Worm (Caenorhabditis elegans) whole organism, late embryonic: ENCODE results near the gene T24B8.7.

ENCODE experiments used
- C08G9.2 ChIP-seq: sonication (generic microtip); optimal IDR thresholded peaks from 2 replicates; lab custom pipeline; 2016; ENCODE audit warnings: mild to moderate bottlenecking, missing genetic modification characterization, moderate library complexity, missing compliant biosample characterization
- F13H6.1 ChIP-seq: sonication (generic microtip); optimal IDR thresholded peaks from 2 replicates; lab custom pipeline; 2016; ENCODE audit warnings: missing genetic modification characterization, missing compliant biosample characterization
- K02D7.2 ChIP-seq: sonication (generic microtip); optimal IDR thresholded peaks from 2 replicates; lab custom pipeline; 2017; ENCODE audit warnings: mild to moderate bottlenecking, missing genetic modification characterization, missing compliant biosample characterization
- K09A11.1 ChIP-seq: sonication (generic microtip); optimal IDR thresholded peaks from 2 replicates; lab custom pipeline; 2017; ENCODE audit warnings: antibody characterized with exemption, mild to moderate bottlenecking, missing genetic modification characterization, missing compliant biosample characterization; ENCODE audit not compliant: insufficient read depth
- Y22D7AL.16 ChIP-seq: sonication (generic microtip); optimal IDR thresholded peaks from 2 replicates; lab custom pipeline; 2016; ENCODE audit warnings: missing genetic modification characterization, missing compliant biosample characterization
- ama-1 ChIP-seq: fragments of 150-350 bp; optimal IDR thresholded peaks from 2 replicates; lab custom pipeline; 2014
- ceh-14 ChIP-seq: sonication (generic microtip); optimal IDR thresholded peaks from 2 replicates; lab custom pipeline; 2016; ENCODE audit warnings: missing genotype, missing genetic modification characterization, missing compliant biosample characterization
- ceh-18 ChIP-seq: sonication (generic microtip); optimal IDR thresholded peaks from 2 replicates; lab custom pipeline; 2016; ENCODE audit warnings: missing genetic modification characterization, missing compliant biosample characterization
- ceh-2 ChIP-seq: sonication (generic microtip); optimal IDR thresholded peaks from 2 replicates; lab custom pipeline; 2016; ENCODE audit warnings: missing genotype, missing genetic modification characterization, missing compliant biosample characterization
- ceh-22 ChIP-seq: sonication (generic microtip); optimal IDR thresholded peaks from 2 replicates; lab custom pipeline; 2017; ENCODE audit warnings: missing biosample characterization, missing genetic modification characterization
- ceh-30 ChIP-seq: fragments of 150-350 bp; optimal IDR thresholded peaks from 2 replicates; lab custom pipeline; 2014; ENCODE audit warnings: missing biosample characterization, missing genetic modification characterization
- ceh-31 ChIP-seq: sonication (generic microtip); optimal IDR thresholded peaks from 2 replicates; lab custom pipeline; 2016; ENCODE audit warnings: missing genetic modification characterization, missing compliant biosample characterization
- ceh-34 ChIP-seq: sonication (generic microtip); optimal IDR thresholded peaks from 2 replicates; lab custom pipeline; 2016; ENCODE audit warnings: mild to moderate bottlenecking, missing genetic modification characterization, missing compliant biosample characterization
- ceh-45 ChIP-seq: fragments of 200-800 bp; sonication (Bioruptor generic); IDR thresholded peaks from 2 replicates; pipeline ENCODE4 v1.3.6; 2022; ENCODE audit warnings: missing genetic modification reagents, missing genetic modification characterization, missing compliant biosample characterization
- ceh-48 ChIP-seq: sonication (generic microtip); optimal IDR thresholded peaks from 2 replicates; lab custom pipeline; 2016; ENCODE audit warnings: missing genetic modification characterization, inconsistent platforms, missing compliant biosample characterization
- ceh-6 ChIP-seq: fragments of 200-800 bp; sonication (Bioruptor generic); optimal IDR thresholded peaks from 2 replicates; lab custom pipeline; 2018; ENCODE audit warnings: mild to moderate bottlenecking, missing genetic modification characterization, missing compliant biosample characterization
- ceh-9 ChIP-seq: sonication (generic microtip); optimal IDR thresholded peaks from 2 replicates; lab custom pipeline; 2016; ENCODE audit warnings: mild to moderate bottlenecking, missing genetic modification characterization, inconsistent platforms, missing compliant biosample characterization
- che-1 ChIP-seq: sonication (generic microtip); optimal IDR thresholded peaks from 2 replicates; lab custom pipeline; 2016; ENCODE audit warnings: mild to moderate bottlenecking, missing genetic modification characterization, missing compliant biosample characterization
- ets-4 ChIP-seq: sonication (generic microtip); optimal IDR thresholded peaks from 2 replicates; lab custom pipeline; 2016; ENCODE audit warnings: missing genetic modification characterization, missing compliant biosample characterization
- eyg-1 ChIP-seq: sonication (generic microtip); optimal IDR thresholded peaks from 2 replicates; lab custom pipeline; 2016; ENCODE audit warnings: missing genotype, missing genetic modification characterization, missing compliant biosample characterization
- fkh-10 ChIP-seq: fragments of 150-350 bp; optimal IDR thresholded peaks from 2 replicates; lab custom pipeline; 2014; ENCODE audit warnings: missing biosample characterization, missing genetic modification reagents, missing genetic modification characterization
- gmeb-2 ChIP-seq: sonication (generic microtip); optimal IDR thresholded peaks from 2 replicates; lab custom pipeline; 2016; ENCODE audit warnings: missing genetic modification characterization, inconsistent platforms, missing compliant biosample characterization
- hlh-13 ChIP-seq: fragments of 200-800 bp; sonication (Bioruptor generic); optimal IDR thresholded peaks from 2 replicates; lab custom pipeline; 2018; ENCODE audit warnings: mild to moderate bottlenecking, missing genetic modification characterization, missing compliant biosample characterization
- hlh-15 ChIP-seq: sonication (generic microtip); optimal IDR thresholded peaks from 2 replicates; lab custom pipeline; 2016; ENCODE audit warnings: missing genetic modification characterization, missing compliant biosample characterization
- hlh-30 ChIP-seq: sonication (generic microtip); optimal IDR thresholded peaks from 2 replicates; lab custom pipeline; 2017; ENCODE audit warnings: antibody characterized with exemption, missing genetic modification characterization, missing compliant biosample characterization; ENCODE audit not compliant: insufficient read depth
- hlh-6 ChIP-seq: sonication (generic microtip); optimal IDR thresholded peaks from 2 replicates; lab custom pipeline; 2016; ENCODE audit warnings: missing genotype, missing genetic modification characterization, missing compliant biosample characterization
- hlh-8 ChIP-seq: sonication (generic microtip); optimal IDR thresholded peaks from 2 replicates; lab custom pipeline; 2016; ENCODE audit warnings: missing genotype, missing genetic modification characterization, missing compliant biosample characterization
- lin-11 ChIP-seq: fragments of 200-800 bp; sonication (Bioruptor generic); optimal IDR thresholded peaks from 2 replicates; lab custom pipeline; 2018; ENCODE audit warnings: mild to moderate bottlenecking, missing genetic modification characterization, missing compliant biosample characterization
- nfya-1 ChIP-seq: sonication (generic microtip); optimal IDR thresholded peaks from 2 replicates; lab custom pipeline; 2017; ENCODE audit warnings: missing genetic modification characterization, mild to moderate bottlenecking, missing compliant biosample characterization, antibody characterized with exemption, moderate library complexity
- nhr-11 ChIP-seq: fragments of 150-350 bp; optimal IDR thresholded peaks from 2 replicates; lab custom pipeline; 2014; ENCODE audit warnings: missing biosample characterization, missing genetic modification characterization
- pag-3 ChIP-seq: sonication (generic microtip); optimal IDR thresholded peaks from 2 replicates; lab custom pipeline; 2016; ENCODE audit warnings: missing compliant biosample characterization, missing genetic modification characterization, borderline replicate concordance
- pat-9 ChIP-seq: fragments of 200-800 bp; sonication (Bioruptor generic); optimal IDR thresholded peaks from 2 replicates; lab custom pipeline; 2018; ENCODE audit warnings: mild to moderate bottlenecking, missing genetic modification characterization, moderate library complexity, missing compliant biosample characterization
- pax-1 ChIP-seq: fragments of 150-350 bp; optimal IDR thresholded peaks from 2 replicates; lab custom pipeline; 2014; ENCODE audit warnings: missing biosample characterization, missing genetic modification characterization
- pha-2 ChIP-seq: sonication (generic microtip); optimal IDR thresholded peaks from 2 replicates; lab custom pipeline; 2017; ENCODE audit warnings: mild to moderate bottlenecking, missing genetic modification characterization, missing compliant biosample characterization
- pha-4 ChIP-seq: fragments of 150-350 bp; optimal IDR thresholded peaks from 2 replicates; lab custom pipeline; 2018; ENCODE audit warnings: missing biosample characterization, missing genetic modification reagents, missing genetic modification characterization
- pqm-1 ChIP-seq: sonication (generic microtip); optimal IDR thresholded peaks from 2 replicates; lab custom pipeline; 2016; ENCODE audit warnings: missing genetic modification characterization, missing compliant biosample characterization
- pros-1 ChIP-seq: fragments of 150-350 bp; optimal IDR thresholded peaks from 2 replicates; lab custom pipeline; 2014; ENCODE audit warnings: missing biosample characterization, missing genetic modification reagents, missing genetic modification characterization
- ref-2 ChIP-seq: sonication (generic microtip); optimal IDR thresholded peaks from 2 replicates; lab custom pipeline; 2016; ENCODE audit warnings: missing genetic modification characterization, missing compliant biosample characterization
- rnt-1 ChIP-seq: sonication (generic microtip); optimal IDR thresholded peaks from 2 replicates; lab custom pipeline; 2016; ENCODE audit warnings: missing genetic modification characterization, missing compliant biosample characterization
- sdc-2 ChIP-seq: sonication (generic microtip); optimal IDR thresholded peaks from 2 replicates; lab custom pipeline; 2016; ENCODE audit warnings: missing genotype, missing genetic modification characterization, missing compliant biosample characterization
- sox-2 ChIP-seq: fragments of 200-800 bp; sonication (Bioruptor generic); IDR thresholded peaks from 2 replicates; pipeline ENCODE4 v1.3.6; 2022; ENCODE audit warnings: missing genetic modification reagents, missing genetic modification characterization, missing compliant biosample characterization
- sox-4 ChIP-seq: sonication (generic microtip); optimal IDR thresholded peaks from 2 replicates; lab custom pipeline; 2017; ENCODE audit warnings: mild to moderate bottlenecking, missing genetic modification characterization, inconsistent platforms, missing compliant biosample characterization
- syd-9 ChIP-seq: sonication (generic microtip); optimal IDR thresholded peaks from 2 replicates; lab custom pipeline; 2016; ENCODE audit warnings: mild to moderate bottlenecking, missing genetic modification characterization, moderate library complexity, missing compliant biosample characterization
- tbx-2 ChIP-seq: sonication (generic microtip); optimal IDR thresholded peaks from 2 replicates; lab custom pipeline; 2016; ENCODE audit warnings: missing genetic modification characterization, missing compliant biosample characterization
- tbx-7 ChIP-seq: sonication (generic microtip); optimal IDR thresholded peaks from 2 replicates; lab custom pipeline; 2016; ENCODE audit warnings: missing genotype, missing genetic modification characterization, missing compliant biosample characterization
- ttx-3 ChIP-seq: sonication (generic microtip); optimal IDR thresholded peaks from 2 replicates; lab custom pipeline; 2016; ENCODE audit warnings: missing genetic modification reagents, missing genetic modification characterization, missing compliant biosample characterization
- unc-3 ChIP-seq, 2 experiments: fragments of 200-800 bp in 1 of 2; sonication (Bioruptor generic) in 1 of 2; sonication (generic microtip) in 1 of 2; conservative IDR thresholded peaks in 1 of 2; optimal IDR thresholded peaks in 1 of 2; 2 replicates each; pipeline versions ENCODE4 v1.3.6 to Lab custom; 2016 to 2022; ENCODE audit warnings: missing compliant biosample characterization in 2 of 2, missing genetic modification characterization in 2 of 2, missing genetic modification reagents in 1 of 2
- unc-42 ChIP-seq: sonication (generic microtip); optimal IDR thresholded peaks from 2 replicates; lab custom pipeline; 2016; ENCODE audit warnings: missing genotype, missing genetic modification characterization, missing compliant biosample characterization
- unc-55 ChIP-seq: sonication (generic microtip); optimal IDR thresholded peaks from 2 replicates; lab custom pipeline; 2017; ENCODE audit warnings: missing biosample characterization, missing genetic modification reagents, missing genetic modification characterization
- zip-5 ChIP-seq: sonication (generic microtip); optimal IDR thresholded peaks from 2 replicates; lab custom pipeline; 2016; ENCODE audit warnings: missing genetic modification characterization, missing compliant biosample characterization

The T24B8.7 gene

ce11 chrII:9056215-9056819 is 2.9 kb upstream of the T24B8.7 start:
- no peak for TF ChIP-seq hlh-6 (tag; lab: Kevin White, UChicago)
- TF ChIP-seq pag-3 = no peak
- no peak for TF ChIP-seq sox-2 (GFP tag; lab: Robert Waterston, UW)
- no peak for TF ChIP-seq ttx-3 (tag; lab: Kevin White, UChicago)
- TF ChIP-seq pat-9 (tag; lab: Kevin White, UChicago) = no peak
- no peak for TF ChIP-seq che-1 (tag; lab: Kevin White, UChicago)
- no peak for TF ChIP-seq unc-42 (tag; lab: Kevin White, UChicago)

- TF ChIP-seq nfya-1 (tag; lab: Kevin White, UChicago) (peak; percentile 70), ceh-48 (tag; lab: Kevin White, UChicago) (no peak), syd-9 (no peak), pax-1 (peak; percentile 53), sox-4 (tag; lab: Kevin White, UChicago) (no peak), ama-1 (lab: Kevin White, UChicago) (no peak), tbx-2 (peak; percentile 8), ceh-9 (no peak), zip-5 (tag; lab: Kevin White, UChicago) (no peak), ref-2 (peak; percentile 68), hlh-8 (tag; lab: Kevin White, UChicago) (no peak), pat-9 (tag; lab: Kevin White, UChicago) (peak; percentile 48), pag-3 (no peak), unc-3 (GFP tag; conservative IDR thresholded peaks at IDR 0.05; lab: Robert Waterston, UW) (no peak), unc-3 (tag; optimal IDR thresholded peaks at IDR 0.05; lab: Kevin White, UChicago) (peak; percentile 9), hlh-15 (no peak), Y22D7AL.16 (no peak), ceh-6 (GFP tag; lab: Kevin White, UChicago) (no peak), ceh-45 (peak; percentile 49; the same call in 1 of the 2 replicates), C08G9.2 (peak; percentile 34), ceh-14 (tag; lab: Kevin White, UChicago) (peak; percentile 54), F13H6.1 (tag; lab: Kevin White, UChicago) (peak; percentile 2), sox-2 (GFP tag; lab: Robert Waterston, UW) (no peak), pros-1 (tag; lab: Kevin White, UChicago) (no peak), eyg-1 (tag; lab: Kevin White, UChicago) (no peak), K09A11.1 (no peak), rnt-1 (tag; lab: Kevin White, UChicago) (peak; percentile 64), nhr-11 (tag; lab: Kevin White, UChicago) (no peak), K02D7.2 (no peak), ceh-30 (tag; lab: Kevin White, UChicago) (peak; percentile 89), ceh-34 (tag; lab: Kevin White, UChicago) (no peak), gmeb-2 (tag; lab: Kevin White, UChicago) (no peak), unc-55 (GFP tag; lab: Kevin White, UChicago) (peak; percentile 87), ceh-18 (tag; lab: Kevin White, UChicago) (peak; percentile 55), tbx-7 (tag; lab: Kevin White, UChicago) (no peak), lin-11 (tag; lab: Kevin White, UChicago) (no peak), ceh-2 (tag; lab: Kevin White, UChicago) (peak; percentile 0), hlh-6 (tag; lab: Kevin White, UChicago) (no peak), ceh-22 (tag; lab: Kevin White, UChicago) (no peak), pqm-1 (tag; lab: Kevin White, UChicago) (no peak), hlh-30 (tag; lab: Kevin White, UChicago) (no peak), pha-4 (no peak), ceh-31 (peak; percentile 60), pha-2 (tag; lab: Kevin White, UChicago) (no peak), hlh-13 (GFP tag; lab: Kevin White, UChicago) (no peak), fkh-10 (GFP tag; lab: Kevin White, UChicago) (no peak), sdc-2 (tag; lab: Kevin White, UChicago) (no peak), ets-4 (tag; lab: Kevin White, UChicago) (no peak)
Observed at ce11 chrII:9054604-9055003, 1.1 kb upstream of the T24B8.7 start, which contains the start of gene chmp-7. Gene chmp-7, plus strand, starts transcription at chrII:9054972.
